Fruit fly (Drosophila melanogaster) whole organism, prepupa: ENCODE results near the gene CG42729.
A peak's percentile ranks its signal among the peaks of the same experiment; 100 is the strongest.

Experiments used
- Blimp-1 ChIP-seq: fragments of 200-800 bp; sonication (Bioruptor generic); optimal IDR thresholded peaks from 3 replicates; lab custom pipeline; 2017; ENCODE audit warnings: missing biosample characterization, missing genetic modification characterization, mild to moderate bottlenecking, moderate library complexity, missing genetic modification reagents
- CG10669 ChIP-seq: fragments of 200-800 bp; sonication (Bioruptor generic); optimal IDR thresholded peaks from 3 replicates; lab custom pipeline; 2018; ENCODE audit warnings: missing biosample characterization, mild to moderate bottlenecking, missing genetic modification characterization, moderate library complexity
- CG11294 ChIP-seq: fragments of 200-800 bp; sonication (Bioruptor generic); IDR thresholded peaks from 2 replicates; pipeline ENCODE4 v1.3.6; 2022; ENCODE audit warnings: missing biosample characterization, missing genetic modification characterization
- CG15336 ChIP-seq: fragments of 200-800 bp; sonication (Bioruptor generic); IDR thresholded peaks from 2 replicates; pipeline ENCODE4 v1.3.6; 2022; ENCODE audit warnings: missing biosample characterization, missing genetic modification characterization
- CG16779 ChIP-seq: fragments of 200-800 bp; sonication (Bioruptor generic); optimal IDR thresholded peaks from 3 replicates; lab custom pipeline; 2017; ENCODE audit warnings: missing biosample characterization, mild to moderate bottlenecking, missing genetic modification characterization
- CG32006 ChIP-seq: fragments of 200-800 bp; sonication (Bioruptor generic); optimal IDR thresholded peaks from 3 replicates; lab custom pipeline; 2017; ENCODE audit warnings: missing biosample characterization, mild to moderate bottlenecking, missing genetic modification characterization
- CG34406 ChIP-seq: fragments of 200-800 bp; sonication (Bioruptor generic); optimal IDR thresholded peaks from 3 replicates; lab custom pipeline; 2016; ENCODE audit warnings: missing biosample characterization, missing genetic modification characterization
- CG3919 ChIP-seq: fragments of 200-800 bp; sonication (Bioruptor generic); optimal IDR thresholded peaks from 3 replicates; lab custom pipeline; 2016; ENCODE audit warnings: missing biosample characterization, missing genetic modification characterization
- CG6163 ChIP-seq: fragments of 200-800 bp; sonication (Bioruptor generic); IDR thresholded peaks from 3 replicates; pipeline ENCODE4 v1.3.6; 2022; ENCODE audit warnings: missing biosample characterization, missing genetic modification characterization
- CG6276 ChIP-seq: fragments of 200-800 bp; sonication (Bioruptor generic); optimal IDR thresholded peaks from 2 replicates; lab custom pipeline; 2017; ENCODE audit warnings: missing biosample characterization, mild to moderate bottlenecking, missing genetic modification characterization
- CG6792 ChIP-seq: fragments of 200-800 bp; sonication (Bioruptor generic); optimal IDR thresholded peaks from 3 replicates; lab custom pipeline; 2016; ENCODE audit warnings: missing biosample characterization, missing genetic modification characterization
- CG8119 ChIP-seq: fragments of 200-800 bp; sonication (Bioruptor generic); IDR thresholded peaks from 3 replicates; pipeline ENCODE4 v1.3.6; 2022; ENCODE audit warnings: missing biosample characterization, missing genetic modification characterization
- Eip75B ChIP-seq: fragments of 200-800 bp; sonication (Bioruptor generic); optimal IDR thresholded peaks from 3 replicates; lab custom pipeline; 2016; ENCODE audit warnings: missing biosample characterization, missing genetic modification characterization
- Eip78C ChIP-seq: fragments of 200-800 bp; sonication (Bioruptor generic); peaks from one replicate; lab custom pipeline; 2016; ENCODE audit warnings: missing biosample characterization, missing genetic modification characterization
- Ets21C ChIP-seq: fragments of 200-800 bp; sonication (Bioruptor generic); optimal IDR thresholded peaks from 3 replicates; lab custom pipeline; 2016; ENCODE audit warnings: missing biosample characterization, missing genetic modification characterization
- Gug ChIP-seq: fragments of 200-800 bp; sonication (Bioruptor generic); IDR thresholded peaks from 2 replicates; pipeline ENCODE4 v1.3.6; 2022; ENCODE audit warnings: missing biosample characterization, missing genetic modification characterization
- Hr38 ChIP-seq: sonication (Bioruptor generic); optimal IDR thresholded peaks from 2 replicates; lab custom pipeline; 2016; ENCODE audit warnings: missing biosample characterization, missing genetic modification characterization
- Hr39 ChIP-seq: fragments of 200-800 bp; sonication (Bioruptor generic); optimal IDR thresholded peaks from 2 replicates; lab custom pipeline; 2016; ENCODE audit warnings: missing biosample characterization, missing genetic modification characterization
- Hr4 ChIP-seq: fragments of 200-800 bp; sonication (Bioruptor generic); optimal IDR thresholded peaks from 3 replicates; lab custom pipeline; 2016; ENCODE audit warnings: missing biosample characterization, missing genetic modification characterization
- Lpt ChIP-seq: fragments of 200-800 bp; sonication (Bioruptor generic); optimal IDR thresholded peaks from 3 replicates; lab custom pipeline; 2016; ENCODE audit warnings: missing biosample characterization, missing genetic modification characterization
- Smox ChIP-seq: fragments of 200-800 bp; sonication (Bioruptor generic); optimal IDR thresholded peaks from 3 replicates; lab custom pipeline; 2016; ENCODE audit warnings: missing biosample characterization, missing genetic modification characterization
- Sox14 ChIP-seq: fragments of 200-800 bp; sonication (Bioruptor generic); optimal IDR thresholded peaks from 3 replicates; lab custom pipeline; 2016; ENCODE audit warnings: missing biosample characterization, missing genetic modification characterization
- Sox15 ChIP-seq: fragments of 200-800 bp; sonication (Bioruptor generic); optimal IDR thresholded peaks from 3 replicates; lab custom pipeline; 2016; ENCODE audit warnings: missing biosample characterization, missing genetic modification characterization
- achi ChIP-seq: fragments of 200-800 bp; sonication (Bioruptor generic); optimal IDR thresholded peaks from 3 replicates; lab custom pipeline; 2016; ENCODE audit warnings: missing biosample characterization, missing genetic modification characterization
- eg ChIP-seq: fragments of 200-800 bp; sonication (Bioruptor generic); IDR thresholded peaks from 3 replicates; pipeline ENCODE4 v1.3.6; 2022; ENCODE audit warnings: missing biosample characterization, missing genetic modification characterization
- esn ChIP-seq: fragments of 200-800 bp; sonication (Bioruptor generic); optimal IDR thresholded peaks from 2 replicates; lab custom pipeline; 2016; ENCODE audit warnings: missing biosample characterization, mild to moderate bottlenecking, missing genetic modification characterization, moderate library complexity
- fkh ChIP-seq: fragments of 200-800 bp; sonication (Bioruptor generic); optimal IDR thresholded peaks from 3 replicates; lab custom pipeline; 2017; ENCODE audit warnings: missing biosample characterization, mild to moderate bottlenecking, missing genetic modification characterization, moderate library complexity
- lz ChIP-seq: fragments of 200-800 bp; sonication (Bioruptor generic); optimal IDR thresholded peaks from 3 replicates; lab custom pipeline; 2016; ENCODE audit warnings: missing biosample characterization, missing genetic modification characterization
- pdm3 ChIP-seq: fragments of 200-800 bp; sonication (Bioruptor generic); optimal IDR thresholded peaks from 3 replicates; lab custom pipeline; 2016; ENCODE audit warnings: missing biosample characterization, missing genetic modification characterization
- salr ChIP-seq, 2 experiments: fragments of 200-800 bp; sonication (Bioruptor generic); optimal IDR thresholded peaks; 3 replicates each; lab custom pipeline; 2016 to 2018; ENCODE audit warnings: missing biosample characterization in 2 of 2, missing genetic modification characterization in 2 of 2, mild to moderate bottlenecking in 1 of 2
- svp ChIP-seq: fragments of 200-800 bp; sonication (Bioruptor generic); peaks from one replicate; lab custom pipeline; 2016; ENCODE audit warnings: missing biosample characterization, missing genetic modification characterization
- topi ChIP-seq: fragments of 200-800 bp; sonication (Bioruptor generic); optimal IDR thresholded peaks from 3 replicates; lab custom pipeline; 2016; ENCODE audit warnings: missing biosample characterization, missing genetic modification characterization
- vri ChIP-seq: fragments of 200-800 bp; sonication (Bioruptor generic); optimal IDR thresholded peaks from 3 replicates; lab custom pipeline; 2016; ENCODE audit warnings: missing biosample characterization, mild to moderate bottlenecking, missing genetic modification characterization

The CG42729 gene

DNA sequence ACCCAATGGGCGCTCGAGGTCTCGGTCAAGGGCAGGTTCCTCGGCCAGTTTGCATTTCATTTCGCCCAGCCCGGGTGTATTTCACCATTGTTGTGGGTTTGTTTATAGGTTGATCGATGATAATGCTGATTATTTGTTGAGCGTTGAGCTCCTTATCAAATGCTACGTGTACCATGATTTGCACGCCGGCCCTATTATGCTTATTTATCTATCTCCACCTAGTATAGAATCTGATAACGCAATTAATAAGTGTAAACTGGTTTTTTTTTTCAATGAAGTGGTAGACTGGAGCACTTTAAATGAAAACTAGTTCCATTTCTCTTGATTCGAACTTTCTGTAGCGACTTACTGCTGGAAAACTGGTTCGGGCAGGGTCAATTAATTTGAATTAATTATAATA, 25.1 kb downstream of the CG42729 start:
- no peak for TF ChIP-seq CG6276
- TF ChIP-seq vri (GFP tag; lab: Kevin White, UChicago): peak; percentile 1

DNA sequence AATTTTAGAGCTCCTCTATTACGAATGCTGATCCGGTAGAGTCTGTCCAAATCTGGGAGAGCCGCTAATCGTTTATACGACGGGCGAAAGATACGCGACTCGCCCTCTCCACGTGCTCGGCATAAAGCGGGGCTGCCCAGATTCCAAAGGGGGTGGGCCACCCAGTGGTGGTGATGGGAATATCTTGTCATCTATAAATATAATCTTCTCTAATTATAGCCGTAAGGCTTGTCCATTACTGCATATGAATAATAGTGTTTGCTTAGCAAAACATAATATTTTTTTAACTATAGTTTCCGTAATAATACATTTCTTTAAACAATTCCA, 25.7 kb downstream of the CG42729 start:
- TF ChIP-seq eg (0 out of 3 replicates have a peak, but pooled peaks have one; percentile 12), Smox (GFP tag; lab: Kevin White, UChicago) (no peak), svp (no peak), esn (no peak), CG11294 (no peak), pdm3 (GFP tag; lab: Kevin White, UChicago) (no peak), lz (GFP tag; lab: Kevin White, UChicago) (no peak), Sox15 (no peak), Eip78C (GFP tag; lab: Kevin White, UChicago) (peak; percentile 47), Ets21C (no peak)

DNA sequence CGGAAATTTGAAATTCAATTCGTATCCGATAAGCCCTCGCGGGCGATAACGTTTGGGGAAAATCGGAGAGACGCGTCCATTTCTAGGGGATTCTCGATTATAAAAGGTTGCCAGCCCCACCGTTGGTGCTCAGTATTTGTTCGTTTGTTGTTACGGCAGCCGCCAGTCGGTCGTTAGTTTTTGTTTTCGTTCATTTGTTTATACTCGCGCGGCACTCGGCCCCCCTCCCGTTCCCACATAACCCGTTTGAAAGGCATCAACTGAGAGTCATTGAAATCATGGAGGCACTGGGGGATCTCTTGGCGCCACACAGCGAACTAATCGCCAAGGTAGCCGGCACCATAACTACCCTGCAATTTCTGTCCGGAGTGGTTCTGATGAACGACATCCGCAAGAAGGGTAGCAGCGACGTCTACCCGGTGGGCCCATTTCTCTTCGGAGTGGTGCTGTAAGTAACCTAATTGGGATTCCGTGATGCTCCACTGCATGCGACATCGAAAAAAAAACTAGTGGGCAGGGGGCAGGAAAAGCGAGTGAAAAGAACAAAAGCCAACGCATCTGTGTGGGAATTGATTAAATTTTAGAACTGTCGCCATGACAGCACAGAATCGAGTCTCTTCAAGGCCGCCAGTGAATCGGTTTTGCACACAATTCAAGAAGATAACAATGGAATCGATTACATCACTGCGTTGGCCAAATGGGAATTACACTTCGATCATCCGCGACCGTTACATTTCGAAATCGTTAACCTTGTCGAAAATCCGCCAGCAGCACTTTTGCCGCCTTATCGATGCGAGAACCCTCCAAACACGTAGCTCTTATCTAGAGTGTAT, 26.3 kb downstream of the CG42729 start, which contains the start of gene CG7272:
TSS of gene CG7272 (plus strand) at position 126 of the 833 bp plus-strand sequence.
- peak; percentile 85 for TF ChIP-seq fkh
- TF ChIP-seq Eip78C (GFP tag; lab: Kevin White, UChicago): peak; percentile 68
- TF ChIP-seq CG16779 (tag; lab: Kevin White, UChicago): no peak
- no peak for TF ChIP-seq Hr38
- peak; percentile 60 for TF ChIP-seq Sox14
- peak; percentile 25; the same call in 1 of the 3 replicates for TF ChIP-seq CG8119
- peak; percentile 38 for TF ChIP-seq CG32006
- peak; percentile 48; the same call in 2 of the 3 replicates for TF ChIP-seq CG6163 (GFP tag; lab: Robert Waterston, UW)
- TF ChIP-seq Lpt: peak; percentile 28
- peak; percentile 7 for TF ChIP-seq topi (GFP tag; lab: Kevin White, UChicago)
- TF ChIP-seq CG15336: peak; percentile 15; the same call in 1 of the 2 replicates
- peak; percentile 26 for TF ChIP-seq vri (GFP tag; lab: Kevin White, UChicago)
- TF ChIP-seq CG3919 (GFP tag; lab: Kevin White, UChicago): peak; percentile 51
- no peak for TF ChIP-seq CG6792 (GFP tag; lab: Kevin White, UChicago)
- no peak for TF ChIP-seq Blimp-1 (GFP tag; lab: Kevin White, UChicago)
- TF ChIP-seq Hr4 (GFP tag; lab: Kevin White, UChicago): peak; percentile 0

DNA sequence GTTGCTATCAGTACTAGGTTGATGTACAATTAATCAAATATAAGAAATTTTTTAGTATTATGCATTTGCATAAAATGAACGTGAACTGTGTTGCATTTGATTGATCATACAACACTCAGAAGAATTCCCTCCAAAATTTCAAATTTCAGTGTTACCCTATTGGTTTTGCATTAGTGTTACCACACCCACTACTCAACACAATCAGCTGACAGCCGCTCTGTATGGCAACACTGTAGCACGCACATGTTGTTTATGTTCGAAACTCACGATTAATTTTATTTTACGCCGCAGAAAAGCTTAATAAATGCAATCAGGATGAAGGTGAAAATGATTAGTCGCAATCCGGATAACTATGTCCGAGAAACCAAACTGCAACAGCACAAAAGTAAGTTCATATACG, 28.6 kb downstream of the CG42729 start, which contains the start of gene CG7275:
TSS of gene CG7275 (plus strand) at position 215 of the 400 bp plus-strand sequence.
- TF ChIP-seq Hr39 (GFP tag; lab: Kevin White, UChicago) (no peak), Eip78C (GFP tag; lab: Kevin White, UChicago) (no peak), Hr38 (no peak), CG34406 (GFP tag; lab: Kevin White, UChicago) (no peak), CG11294 (no peak), CG10669 (GFP tag; lab: Kevin White, UChicago) (no peak), CG16779 (tag; lab: Kevin White, UChicago) (no peak), Sox15 (no peak), Eip75B (GFP tag; lab: Kevin White, UChicago) (no peak)

DNA sequence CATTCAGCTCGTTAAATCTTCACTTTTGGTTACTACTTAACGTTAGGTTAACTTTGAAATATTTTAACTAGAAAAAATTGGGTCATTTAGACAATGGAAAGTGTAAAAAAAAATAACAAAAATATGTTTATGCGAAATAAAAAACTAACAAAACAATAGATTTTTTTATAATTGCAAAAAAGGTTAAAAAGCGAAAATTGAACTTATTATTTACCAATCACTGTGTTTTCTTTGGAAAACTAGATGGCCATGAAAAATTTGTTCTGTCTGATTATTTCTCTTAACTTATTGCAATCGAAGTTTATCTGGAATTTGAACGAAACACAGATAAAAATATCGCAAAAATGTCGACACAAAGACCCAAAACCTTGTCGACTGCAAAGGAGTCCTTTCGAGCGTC, 29.4 kb downstream of the CG42729 start, which contains the start of gene CG7276:
TSS of gene CG7276 (plus strand) at position 301 of the 400 bp plus-strand sequence.
- TF ChIP-seq Hr38: no peak
- no peak for TF ChIP-seq Smox (GFP tag; lab: Kevin White, UChicago)
- TF ChIP-seq CG11294: no peak
- no peak for TF ChIP-seq achi (GFP tag; lab: Kevin White, UChicago)
- no peak for TF ChIP-seq Hr4 (GFP tag; lab: Kevin White, UChicago)
- no peak for TF ChIP-seq Gug (GFP tag; lab: Robert Waterston, UW)
- TF ChIP-seq salr (GFP tag; optimal IDR thresholded peaks at IDR 0.05; lab: Kevin White, UChicago): no peak
- no peak for TF ChIP-seq Eip75B (GFP tag; lab: Kevin White, UChicago)
